Worm (Caenorhabditis elegans) whole organism, young adult: ENCODE measurements around the gene sph-1.

ENCODE experiments used
- B0336.3 ChIP-seq: fragments of 200-800 bp; sonication (Bioruptor generic); IDR thresholded peaks from 2 replicates; pipeline ENCODE4 v1.3.6; 2022; ENCODE audit warnings: missing genetic modification characterization, missing compliant biosample characterization
- C17E4.6 ChIP-seq: fragments of 200-800 bp; sonication (Bioruptor generic); IDR thresholded peaks from 2 replicates; pipeline ENCODE4 v1.3.6; 2022; ENCODE audit warnings: missing genetic modification reagents, missing genetic modification characterization, missing compliant biosample characterization
- F39B2.1 ChIP-seq: fragments of 200-800 bp; sonication (Bioruptor generic); IDR thresholded peaks from 2 replicates; pipeline ENCODE4 v1.3.6; 2022; ENCODE audit warnings: missing genetic modification reagents, missing genetic modification characterization, missing compliant biosample characterization
- K12H6.12 ChIP-seq: fragments of 200-800 bp; sonication (Bioruptor generic); optimal IDR thresholded peaks from 2 replicates; lab custom pipeline; 2018; ENCODE audit warnings: mild to moderate bottlenecking, missing genetic modification characterization, missing compliant biosample characterization
- T26A5.8 ChIP-seq: sonication (generic microtip); optimal IDR thresholded peaks from 2 replicates; lab custom pipeline; 2016; ENCODE audit warnings: missing genetic modification characterization, missing compliant biosample characterization
- Y53F4B.3 ChIP-seq: fragments of 200-800 bp; sonication (Bioruptor generic); IDR thresholded peaks from 2 replicates; pipeline ENCODE4 v1.3.6; 2022; ENCODE audit warnings: missing genetic modification reagents, missing genetic modification characterization, missing compliant biosample characterization
- attf-5 ChIP-seq: fragments of 200-800 bp; sonication (Bioruptor generic); optimal IDR thresholded peaks from 2 replicates; lab custom pipeline; 2018; ENCODE audit warnings: mild to moderate bottlenecking, missing genetic modification characterization, missing compliant biosample characterization
- ccch-3 ChIP-seq: fragments of 200-800 bp; sonication (Bioruptor generic); optimal IDR thresholded peaks from 2 replicates; lab custom pipeline; 2018; ENCODE audit warnings: mild to moderate bottlenecking, missing genetic modification characterization, missing compliant biosample characterization
- cebp-1 ChIP-seq, 2 experiments: fragments of 200-800 bp in 1 of 2; sonication (Bioruptor generic) in 1 of 2; sonication (generic microtip) in 1 of 2; IDR thresholded peaks in 1 of 2; optimal IDR thresholded peaks in 1 of 2; 2 replicates each; pipeline versions ENCODE4 v1.3.6 to Lab custom; 2017 to 2022; ENCODE audit warnings: missing compliant biosample characterization in 2 of 2, missing genetic modification characterization in 2 of 2, mild to moderate bottlenecking in 1 of 2, missing genetic modification reagents in 1 of 2, moderate library complexity in 1 of 2
- ceh-27 ChIP-seq: fragments of 200-800 bp; sonication (Bioruptor generic); optimal IDR thresholded peaks from 2 replicates; lab custom pipeline; 2018; ENCODE audit warnings: mild to moderate bottlenecking, missing genetic modification characterization, moderate library complexity, missing compliant biosample characterization
- chd-7 ChIP-seq: sonication (generic microtip); optimal IDR thresholded peaks from 2 replicates; lab custom pipeline; 2016; ENCODE audit warnings: mild to moderate bottlenecking, missing genetic modification characterization, moderate library complexity, missing compliant biosample characterization
- dox-1 ChIP-seq: fragments of 200-800 bp; sonication (Bioruptor generic); IDR thresholded peaks from 2 replicates; pipeline ENCODE4 v1.3.6; 2022; ENCODE audit warnings: missing genetic modification reagents, missing genetic modification characterization, missing compliant biosample characterization
- dpff-1 ChIP-seq: sonication (generic microtip); optimal IDR thresholded peaks from 2 replicates; lab custom pipeline; 2017; ENCODE audit warnings: mild to moderate bottlenecking, missing genetic modification characterization, missing compliant biosample characterization
- dpl-1 ChIP-seq: fragments of 150-350 bp; optimal IDR thresholded peaks from 2 replicates; lab custom pipeline; 2014; ENCODE audit warnings: missing biosample characterization, missing genetic modification reagents, missing genetic modification characterization
- egl-44 ChIP-seq: fragments of 200-800 bp; sonication (Bioruptor generic); IDR thresholded peaks from 2 replicates; pipeline ENCODE4 v1.3.6; 2022; ENCODE audit warnings: missing genetic modification reagents, missing genetic modification characterization, missing compliant biosample characterization
- ets-4 ChIP-seq: fragments of 200-800 bp; sonication (Bioruptor generic); optimal IDR thresholded peaks from 2 replicates; lab custom pipeline; 2018; ENCODE audit warnings: mild to moderate bottlenecking, missing genetic modification characterization, missing compliant biosample characterization
- hlh-26 ChIP-seq: fragments of 200-800 bp; sonication (Bioruptor generic); conservative IDR thresholded peaks from 2 replicates; pipeline ENCODE4 v1.3.6; 2022; ENCODE audit warnings: missing genetic modification reagents, missing genetic modification characterization, missing compliant biosample characterization
- hmg-1.2 ChIP-seq: fragments of 200-800 bp; sonication (Bioruptor generic); IDR thresholded peaks from 2 replicates; pipeline ENCODE4 v1.3.6; 2022; ENCODE audit warnings: missing genetic modification reagents, missing genetic modification characterization, missing compliant biosample characterization
- lin-26 ChIP-seq: fragments of 200-800 bp; sonication (Bioruptor generic); IDR thresholded peaks from 2 replicates; pipeline ENCODE4 v1.3.6; 2022; ENCODE audit warnings: missing genetic modification reagents, missing genetic modification characterization, missing compliant biosample characterization
- lin-40 ChIP-seq: sonication (generic microtip); optimal IDR thresholded peaks from 2 replicates; lab custom pipeline; 2016; ENCODE audit warnings: missing genetic modification characterization, mild to moderate bottlenecking, missing compliant biosample characterization, missing genotype, missing genetic modification reagents
- lin-54 ChIP-seq: fragments of 200-800 bp; sonication (Bioruptor generic); optimal IDR thresholded peaks from 2 replicates; lab custom pipeline; 2018; ENCODE audit warnings: mild to moderate bottlenecking, missing genetic modification characterization, missing compliant biosample characterization
- lsy-27 ChIP-seq: sonication (generic microtip); optimal IDR thresholded peaks from 2 replicates; lab custom pipeline; 2017; ENCODE audit warnings: missing genetic modification characterization, mild to moderate bottlenecking, missing compliant biosample characterization, antibody characterized with exemption, missing genotype, borderline replicate concordance; ENCODE audit not compliant: insufficient read depth
- madf-10 ChIP-seq: sonication (generic microtip); optimal IDR thresholded peaks from 2 replicates; lab custom pipeline; 2016; ENCODE audit warnings: mild to moderate bottlenecking, missing genetic modification characterization, missing compliant biosample characterization
- mcd-1 ChIP-seq: fragments of 200-800 bp; sonication (Bioruptor generic); IDR thresholded peaks from 2 replicates; pipeline ENCODE4 v1.3.6; 2022; ENCODE audit warnings: missing genetic modification reagents, missing genetic modification characterization, missing compliant biosample characterization
- mes-4 ChIP-seq: sonication (generic microtip); optimal IDR thresholded peaks from 2 replicates; lab custom pipeline; 2016; ENCODE audit warnings: missing genotype, missing genetic modification characterization, missing compliant biosample characterization
- nfyb-1 ChIP-seq: fragments of 200-800 bp; sonication (Bioruptor generic); IDR thresholded peaks from 2 replicates; pipeline ENCODE4 v1.3.6; 2022; ENCODE audit warnings: missing genetic modification reagents, missing genetic modification characterization, missing compliant biosample characterization
- nhr-80 ChIP-seq: sonication (generic microtip); optimal IDR thresholded peaks from 2 replicates; lab custom pipeline; 2016; ENCODE audit warnings: missing genetic modification characterization, missing compliant biosample characterization
- rcor-1 ChIP-seq: fragments of 200-800 bp; sonication (Bioruptor generic); IDR thresholded peaks from 2 replicates; pipeline ENCODE4 v1.3.6; 2022; ENCODE audit warnings: missing genetic modification reagents, missing genetic modification characterization, missing compliant biosample characterization
- repo-1 ChIP-seq: sonication (generic microtip); optimal IDR thresholded peaks from 2 replicates; lab custom pipeline; 2017; ENCODE audit warnings: mild to moderate bottlenecking, missing genetic modification characterization, missing compliant biosample characterization
- rpc-1 ChIP-seq, 2 experiments: fragments of 150-350 bp in 1 of 2; sonication (generic microtip) in 1 of 2; optimal IDR thresholded peaks; 2 replicates each; lab custom pipeline; 2014 to 2018; ENCODE audit warnings: missing biosample characterization in 1 of 2, missing genetic modification characterization in 1 of 2, missing genetic modification reagents in 1 of 2, missing genotype in 1 of 2
- sdz-38 ChIP-seq: sonication (generic microtip); optimal IDR thresholded peaks from 2 replicates; lab custom pipeline; 2016; ENCODE audit warnings: missing genotype, missing genetic modification characterization, missing compliant biosample characterization
- snpc-1.1 ChIP-seq: sonication (generic microtip); optimal IDR thresholded peaks from 2 replicates; lab custom pipeline; 2017; ENCODE audit warnings: missing genetic modification characterization, mild to moderate bottlenecking, missing compliant biosample characterization, antibody characterized with exemption, moderate library complexity, missing genotype, missing genetic modification reagents; ENCODE audit not compliant: insufficient read depth
- snpc-1.3 ChIP-seq: sonication (generic microtip); optimal IDR thresholded peaks from 2 replicates; lab custom pipeline; 2017; ENCODE audit warnings: missing genetic modification characterization, mild to moderate bottlenecking, missing compliant biosample characterization, antibody characterized with exemption, moderate library complexity, missing genotype, missing genetic modification reagents; ENCODE audit not compliant: insufficient read depth
- tbp1 ChIP-seq: fragments of 200-800 bp; sonication (Bioruptor generic); optimal IDR thresholded peaks from 2 replicates; lab custom pipeline; 2018; ENCODE audit warnings: mild to moderate bottlenecking, missing genetic modification characterization, missing compliant biosample characterization
- zfh-2 ChIP-seq: fragments of 200-800 bp; sonication (Bioruptor generic); conservative IDR thresholded peaks from 2 replicates; pipeline ENCODE4 v1.3.6; 2022; ENCODE audit warnings: missing genetic modification reagents, missing genetic modification characterization, missing compliant biosample characterization

Gene sph-1

ce11 chrIV:8133536-8133935 lies at the start of gene sph-1:
Gene sph-1 (minus strand): TSS chrIV:8133558.
- TF ChIP-seq zfh-2 (GFP tag; lab: Robert Waterston, UW): no peak
- TF ChIP-seq snpc-1.3 (tag; lab: Kevin White, UChicago): peak; percentile 4
- peak; percentile 42 for TF ChIP-seq madf-10 (tag; lab: Kevin White, UChicago)
- 0 out of 2 replicates have a peak, but pooled peaks have one; percentile 26 for TF ChIP-seq dox-1 (GFP tag; lab: Robert Waterston, UW)
- TF ChIP-seq mes-4 (tag; lab: Kevin White, UChicago): no peak
- no peak for TF ChIP-seq cebp-1 (GFP tag; IDR thresholded peaks at IDR 0.05; lab: Robert Waterston, UW)
- TF ChIP-seq cebp-1 (tag; optimal IDR thresholded peaks at IDR 0.05; lab: Kevin White, UChicago): peak; percentile 57
- peak; percentile 69 for TF ChIP-seq nhr-80 (tag; lab: Kevin White, UChicago)
- TF ChIP-seq ceh-27 (GFP tag; lab: Kevin White, UChicago): peak; percentile 3
- no peak for TF ChIP-seq K12H6.12 (tag; lab: Kevin White, UChicago)
- 0 out of 2 replicates have a peak, but pooled peaks have one; percentile 15 for TF ChIP-seq lin-26 (GFP tag; lab: Robert Waterston, UW)
- peak; percentile 48 for TF ChIP-seq attf-5 (GFP tag; lab: Kevin White, UChicago)
- peak; percentile 61; the same call in 1 of the 2 replicates for TF ChIP-seq B0336.3 (GFP tag; lab: Robert Waterston, UW)
- TF ChIP-seq repo-1: peak; percentile 51
- TF ChIP-seq lin-54: peak; percentile 0
- peak; percentile 47; the same call in 1 of the 2 replicates for TF ChIP-seq hmg-1.2 (GFP tag; lab: Robert Waterston, UW)
- no peak for TF ChIP-seq T26A5.8
- no peak for TF ChIP-seq C17E4.6 (GFP tag; lab: Robert Waterston, UW)
- TF ChIP-seq ets-4 (GFP tag; lab: Kevin White, UChicago): no peak
- TF ChIP-seq rcor-1 (GFP tag; lab: Robert Waterston, UW): no peak
- 0 out of 2 replicates have a peak, but pooled peaks have one; percentile 13 for TF ChIP-seq nfyb-1
- TF ChIP-seq lin-40 (tag; lab: Kevin White, UChicago): peak; percentile 30
- TF ChIP-seq tbp1 (GFP tag; lab: Kevin White, UChicago): peak; percentile 0

DNA sequence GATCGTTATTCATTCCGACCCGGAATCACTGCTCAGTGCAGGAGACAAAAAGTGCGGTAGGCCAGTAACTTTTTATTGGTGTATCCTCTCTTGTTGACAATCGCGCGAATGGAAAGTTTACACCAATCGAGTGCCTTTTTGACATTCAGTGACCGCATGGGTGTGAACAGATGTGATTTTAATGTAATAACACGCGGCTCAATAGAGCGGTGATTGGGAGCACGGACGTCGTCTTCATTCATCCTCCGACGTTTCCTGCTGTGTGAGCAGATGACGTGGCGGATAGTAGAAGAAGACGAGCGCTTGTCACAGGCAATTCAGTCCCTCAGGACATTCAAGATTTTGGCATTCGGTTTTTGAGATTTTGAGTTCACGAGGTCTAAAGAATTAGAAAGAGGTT lies 49.2 kb upstream of the sph-1 start:
- TF ChIP-seq F39B2.1 (GFP tag; lab: Robert Waterston, UW): no peak
- TF ChIP-seq rcor-1 (GFP tag; lab: Robert Waterston, UW): no peak
- no peak for TF ChIP-seq dox-1 (GFP tag; lab: Robert Waterston, UW)
- TF ChIP-seq rpc-1 (optimal IDR thresholded peaks at IDR 0.05; lab: Kevin White, UChicago): no peak
- TF ChIP-seq rpc-1 (tag; optimal IDR thresholded peaks at IDR 0.05; lab: Kevin White, UChicago): no peak
- no peak for TF ChIP-seq sdz-38 (tag; lab: Kevin White, UChicago)
- no peak for TF ChIP-seq Y53F4B.3 (GFP tag; lab: Robert Waterston, UW)
- no peak for TF ChIP-seq mcd-1
- no peak for TF ChIP-seq dpl-1 (GFP tag; lab: Kevin White, UChicago)
- no peak for TF ChIP-seq dpff-1 (tag; lab: Kevin White, UChicago)
- no peak for TF ChIP-seq lsy-27 (tag; lab: Kevin White, UChicago)
- no peak for TF ChIP-seq hlh-26
- no peak for TF ChIP-seq C17E4.6 (GFP tag; lab: Robert Waterston, UW)
- TF ChIP-seq ccch-3 (GFP tag; lab: Kevin White, UChicago): no peak
- no peak for TF ChIP-seq egl-44 (GFP tag; lab: Robert Waterston, UW)
- TF ChIP-seq snpc-1.1 (tag; lab: Kevin White, UChicago): no peak
- TF ChIP-seq chd-7 (tag; lab: Kevin White, UChicago): no peak
